Fruit fly (Drosophila melanogaster): ENCODE data around the gene pav.

pav gene

dm6 chr3L:4277796-4278195, 35.3 kb downstream of the pav start, which contains the start of gene Ctl1:
Gene Ctl1, plus strand, starts transcription at chr3L:4277962.
- no peak for TF ChIP-seq CG8478 (optimal IDR thresholded peaks at IDR 0.05)
- no peak for TF ChIP-seq CTCF (optimal IDR thresholded peaks at IDR 0.05)

dm6 chr3L:4282627-4283026, 40.1 kb downstream of the pav start, which contains the start of gene CG11583:
Gene CG11583, minus strand, starts transcription at chr3L:4282817.
- TF ChIP-seq CG8478 (optimal IDR thresholded peaks at IDR 0.05) (no peak), CTCF (optimal IDR thresholded peaks at IDR 0.05) (peak in 1 of 2 experiments; percentile 33)

- TF ChIP-seq CG8478 (optimal IDR thresholded peaks at IDR 0.05) (no peak), CTCF (optimal IDR thresholded peaks at IDR 0.05) (peak in 1 of 2 experiments; percentile 12)
Observed at dm6 chr3L:4283428-4284089, 41.0 kb downstream of the pav start, which contains the start of the genes srw and CG1316. Gene srw, minus strand, starts transcription at chr3L:4283478. Gene CG1316, plus strand, starts transcription at chr3L:4283851.

- no peak for TF ChIP-seq CTCF (optimal IDR thresholded peaks at IDR 0.05)
- no peak for TF ChIP-seq CG8478 (optimal IDR thresholded peaks at IDR 0.05)
Observed at dm6 chr3L:4286784-4287183, 44.2 kb downstream of the pav start, which contains the start of gene TfIIEbeta. Gene TfIIEbeta, plus strand, starts transcription at chr3L:4287038.

dm6 chr3L:4288591-4289056, 46.1 kb downstream of the pav start, which contains the start of gene Hexo1:
Gene Hexo1, plus strand, starts transcription at chr3L:4288641.
- TF ChIP-seq CG8478 (optimal IDR thresholded peaks at IDR 0.05) (no peak), CTCF (optimal IDR thresholded peaks at IDR 0.05) (no peak)

- no peak for TF ChIP-seq CTCF (optimal IDR thresholded peaks at IDR 0.05)
Observed at dm6 chr3L:4292120-4292697, 49.7 kb downstream of the pav start, which contains the start of the genes CG15012 and Fdx2. Gene CG15012, minus strand, starts transcription at chr3L:4292246. Gene Fdx2, plus strand, starts transcription at chr3L:4292482.

- TF ChIP-seq CTCF (optimal IDR thresholded peaks at IDR 0.05) (no peak), CG8478 (optimal IDR thresholded peaks at IDR 0.05) (no peak)
Observed at dm6 chr3L:4293304-4293703, 50.8 kb downstream of the pav start.

- no peak for TF ChIP-seq CG8478 (optimal IDR thresholded peaks at IDR 0.05)
- no peak for TF ChIP-seq CTCF (optimal IDR thresholded peaks at IDR 0.05)
Observed at dm6 chr3L:4293711-4294110, 51.2 kb downstream of the pav start.
